Worm (Caenorhabditis elegans) whole organism, L2 larva: ENCODE measurements around the gene pkc-3.

Experiments used
- C34F6.9 ChIP-seq: fragments of 150-350 bp; optimal IDR thresholded peaks from 2 replicates; lab custom pipeline; 2014; ENCODE audit warnings: missing biosample characterization, missing genetic modification characterization
- Y55F3AM.14 ChIP-seq: fragments of 200-800 bp; sonication (Bioruptor generic); optimal IDR thresholded peaks from 2 replicates; lab custom pipeline; 2018; ENCODE audit warnings: mild to moderate bottlenecking, missing genetic modification characterization, missing compliant biosample characterization
- aly-2 ChIP-seq: fragments of 150-350 bp; optimal IDR thresholded peaks from 2 replicates; lab custom pipeline; 2014; ENCODE audit warnings: missing biosample characterization, missing genetic modification characterization
- ama-1 ChIP-seq: fragments of 150-350 bp; optimal IDR thresholded peaks from 2 replicates; lab custom pipeline; 2018; ENCODE audit warnings: inconsistent platforms
- blmp-1 ChIP-seq: sonication (generic microtip); optimal IDR thresholded peaks from 2 replicates; lab custom pipeline; 2017; ENCODE audit warnings: missing genetic modification characterization, mild to moderate bottlenecking, missing compliant biosample characterization, antibody characterized with exemption, moderate library complexity; ENCODE audit not compliant: insufficient read depth
- ceh-16 ChIP-seq: fragments of 150-350 bp; optimal IDR thresholded peaks from 2 replicates; lab custom pipeline; 2014; ENCODE audit warnings: missing biosample characterization, missing genetic modification characterization
- dmd-4 ChIP-seq: sonication (generic microtip); optimal IDR thresholded peaks from 2 replicates; lab custom pipeline; 2017; ENCODE audit warnings: missing biosample characterization, missing genetic modification characterization
- egl-27 ChIP-seq: sonication (generic microtip); optimal IDR thresholded peaks from 3 replicates; lab custom pipeline; 2017; ENCODE audit warnings: missing biosample characterization, missing genetic modification reagents, missing genetic modification characterization
- elt-3 ChIP-seq: sonication (generic microtip); optimal IDR thresholded peaks from 2 replicates; lab custom pipeline; 2017; ENCODE audit warnings: missing biosample characterization, missing genetic modification characterization
- fos-1 ChIP-seq: fragments of 150-350 bp; optimal IDR thresholded peaks from 2 replicates; lab custom pipeline; 2014; ENCODE audit warnings: missing biosample characterization, missing genetic modification characterization
- gmeb-1 ChIP-seq: fragments of 150-350 bp; optimal IDR thresholded peaks from 2 replicates; lab custom pipeline; 2014; ENCODE audit warnings: missing biosample characterization, missing genetic modification characterization
- lin-13 ChIP-seq: fragments of 150-350 bp; optimal IDR thresholded peaks from 2 replicates; lab custom pipeline; 2014; ENCODE audit warnings: missing biosample characterization, missing genetic modification reagents, missing genetic modification characterization
- lin-39 ChIP-seq: fragments of 150-350 bp; optimal IDR thresholded peaks from 2 replicates; lab custom pipeline; 2014; ENCODE audit warnings: missing biosample characterization, missing genetic modification reagents, missing genetic modification characterization
- lsy-2 ChIP-seq, 2 experiments: fragments of 150-350 bp in 1 of 2; sonication (generic microtip) in 1 of 2; optimal IDR thresholded peaks; 2 replicates each; lab custom pipeline; 2014 to 2017; ENCODE audit warnings: missing biosample characterization in 2 of 2, missing genetic modification characterization in 2 of 2
- mab-5 ChIP-seq: fragments of 150-350 bp; optimal IDR thresholded peaks from 2 replicates; lab custom pipeline; 2014; ENCODE audit warnings: missing biosample characterization, missing genetic modification characterization
- mdl-1 ChIP-seq, 2 experiments: fragments of 150-350 bp in 1 of 2; sonication (generic microtip) in 1 of 2; optimal IDR thresholded peaks; 2 replicates each; lab custom pipeline; 2017; ENCODE audit warnings: missing biosample characterization in 2 of 2, missing genetic modification characterization in 2 of 2
- nhr-10 ChIP-seq: sonication (generic microtip); optimal IDR thresholded peaks from 2 replicates; lab custom pipeline; 2017; ENCODE audit warnings: missing biosample characterization, missing genetic modification characterization
- nhr-11 ChIP-seq: fragments of 150-350 bp; optimal IDR thresholded peaks from 2 replicates; lab custom pipeline; 2014; ENCODE audit warnings: missing biosample characterization, missing genetic modification characterization
- nhr-129 ChIP-seq: fragments of 150-350 bp; optimal IDR thresholded peaks from 2 replicates; lab custom pipeline; 2014; ENCODE audit warnings: missing biosample characterization, missing genetic modification characterization
- nhr-21 ChIP-seq: fragments of 150-350 bp; optimal IDR thresholded peaks from 2 replicates; lab custom pipeline; 2014; ENCODE audit warnings: missing biosample characterization, missing genetic modification characterization
- nhr-237 ChIP-seq: fragments of 150-350 bp; optimal IDR thresholded peaks from 2 replicates; lab custom pipeline; 2014; ENCODE audit warnings: missing biosample characterization, missing genetic modification characterization
- nhr-77 ChIP-seq: fragments of 150-350 bp; optimal IDR thresholded peaks from 2 replicates; lab custom pipeline; 2014; ENCODE audit warnings: missing biosample characterization, missing genetic modification characterization
- peb-1 ChIP-seq: fragments of 150-350 bp; optimal IDR thresholded peaks from 2 replicates; lab custom pipeline; 2014; ENCODE audit warnings: missing biosample characterization, missing genetic modification characterization
- sem-4 ChIP-seq: fragments of 150-350 bp; optimal IDR thresholded peaks from 2 replicates; lab custom pipeline; 2014; ENCODE audit warnings: missing biosample characterization, missing genetic modification reagents, missing genetic modification characterization
- skn-1 ChIP-seq: sonication (generic microtip); optimal IDR thresholded peaks from 2 replicates; lab custom pipeline; 2017; ENCODE audit warnings: missing biosample characterization, missing genetic modification characterization
- sma-3 ChIP-seq: sonication (generic microtip); optimal IDR thresholded peaks from 2 replicates; lab custom pipeline; 2016; ENCODE audit warnings: missing genetic modification reagents, missing genetic modification characterization, missing compliant biosample characterization
- sma-9 ChIP-seq, 2 experiments: fragments of 150-350 bp in 1 of 2; sonication (generic microtip) in 1 of 2; optimal IDR thresholded peaks; 2 replicates each; lab custom pipeline; 2014 to 2016; ENCODE audit warnings: missing genetic modification characterization in 2 of 2, mild to moderate bottlenecking in 1 of 2, missing biosample characterization in 1 of 2, missing compliant biosample characterization in 1 of 2, missing genetic modification reagents in 1 of 2, moderate library complexity in 1 of 2
- unc-39 ChIP-seq: fragments of 150-350 bp; optimal IDR thresholded peaks from 2 replicates; lab custom pipeline; 2014; ENCODE audit warnings: missing biosample characterization, missing genetic modification characterization
- unc-55 ChIP-seq: fragments of 150-350 bp; sonication (generic microtip); optimal IDR thresholded peaks from 3 replicates; lab custom pipeline; 2014; ENCODE audit warnings: missing biosample characterization, missing genetic modification reagents, missing genetic modification characterization
- ztf-1 ChIP-seq: fragments of 200-800 bp; sonication (Bioruptor generic); conservative IDR thresholded peaks from 2 replicates; pipeline ENCODE4 v1.3.6; 2022; ENCODE audit warnings: missing genetic modification characterization, missing compliant biosample characterization
- ztf-11 ChIP-seq: sonication (generic microtip); optimal IDR thresholded peaks from 2 replicates; lab custom pipeline; 2017; ENCODE audit warnings: missing biosample characterization, missing genetic modification characterization

pkc-3 gene

ce11 chrII:5391447-5391846, 11.6 kb downstream of the pkc-3 start:
- TF ChIP-seq skn-1 (tag; lab: Kevin White, UChicago), result no peak
- TF ChIP-seq Y55F3AM.14 (GFP tag; lab: Kevin White, UChicago), result no peak

ce11 chrII:5393090-5393489, 13.3 kb downstream of the pkc-3 start, which contains the start of gene brap-2:
Gene brap-2, minus strand, starts transcription at chrII:5393190.
- TF ChIP-seq elt-3 (no peak), mab-5 (tag; lab: Kevin White, UChicago) (no peak), fos-1 (no peak), sma-3 (GFP tag; lab: Kevin White, UChicago) (no peak), ztf-11 (tag; lab: Kevin White, UChicago) (no peak)

ce11 chrII:5395594-5395993, 15.8 kb downstream of the pkc-3 start, which contains the start of gene pink-1:
Gene pink-1, minus strand, starts transcription at chrII:5395694.
- TF ChIP-seq unc-55 (no peak), sma-3 (GFP tag; lab: Kevin White, UChicago) (no peak), fos-1 (no peak), aly-2 (tag; lab: Kevin White, UChicago) (no peak), nhr-237 (no peak), nhr-129 (tag; lab: Kevin White, UChicago) (no peak), ama-1 (lab: Kevin White, UChicago) (no peak), sem-4 (tag; lab: Kevin White, UChicago) (no peak), egl-27 (tag; lab: Kevin White, UChicago) (no peak), lin-13 (GFP tag; lab: Kevin White, UChicago) (no peak), ceh-16 (tag; lab: Kevin White, UChicago) (no peak), unc-39 (tag; lab: Kevin White, UChicago) (no peak), dmd-4 (tag; lab: Kevin White, UChicago) (no peak), nhr-21 (tag; lab: Kevin White, UChicago) (no peak), blmp-1 (tag; lab: Kevin White, UChicago) (no peak), Y55F3AM.14 (GFP tag; lab: Kevin White, UChicago) (no peak), ztf-1 (GFP tag; lab: Robert Waterston, UW) (no peak), ztf-11 (tag; lab: Kevin White, UChicago) (no peak), gmeb-1 (tag; lab: Kevin White, UChicago) (no peak)
- TF ChIP-seq, all 48 proteins: peak for 0

- TF ChIP-seq nhr-237 (no peak), lsy-2 (tag; optimal IDR thresholded peaks at IDR 0.05; lab: Kevin White, UChicago) (no peak), sma-9 (GFP tag; optimal IDR thresholded peaks at IDR 0.05; lab: Kevin White, UChicago) (no peak), sma-9 (tag; optimal IDR thresholded peaks at IDR 0.05; lab: Kevin White, UChicago) (no peak), blmp-1 (tag; lab: Kevin White, UChicago) (no peak), peb-1 (tag; lab: Kevin White, UChicago) (no peak), sma-3 (GFP tag; lab: Kevin White, UChicago) (no peak), nhr-77 (tag; lab: Kevin White, UChicago) (no peak), aly-2 (tag; lab: Kevin White, UChicago) (no peak), dmd-4 (tag; lab: Kevin White, UChicago) (no peak), mdl-1 (tag; optimal IDR thresholded peaks at IDR 0.05; lab: Kevin White, UChicago) (no peak), C34F6.9 (tag; lab: Kevin White, UChicago) (no peak)
- TF ChIP-seq, all 48 proteins: peak for 0
Observed at ce11 chrII:5398779-5399178, 19.0 kb downstream of the pkc-3 start, which contains the start of gene fbxl-3. Gene fbxl-3, minus strand, starts transcription at chrII:5398902.

- TF ChIP-seq unc-55 (peak; percentile 45), lsy-2 (tag; optimal IDR thresholded peaks at IDR 0.05; lab: Kevin White, UChicago) (no peak), C34F6.9 (tag; lab: Kevin White, UChicago) (peak; percentile 8), aly-2 (tag; lab: Kevin White, UChicago) (no peak), sem-4 (tag; lab: Kevin White, UChicago) (peak; percentile 12), gmeb-1 (tag; lab: Kevin White, UChicago) (peak; percentile 57)
Observed at ce11 chrII:5399201-5399600, 19.4 kb downstream of the pkc-3 start, which contains the start of gene mog-5. Gene mog-5, plus strand, starts transcription at chrII:5399538.

- no peak for TF ChIP-seq nhr-11 (tag; lab: Kevin White, UChicago)
- no peak for TF ChIP-seq lin-39 (tag; lab: Kevin White, UChicago)
- TF ChIP-seq skn-1 (tag; lab: Kevin White, UChicago), result no peak
- no peak for TF ChIP-seq unc-55
- TF ChIP-seq sem-4 (tag; lab: Kevin White, UChicago), result no peak
- TF ChIP-seq blmp-1 (tag; lab: Kevin White, UChicago), result no peak
- TF ChIP-seq elt-3, result no peak
- TF ChIP-seq nhr-10 (tag; lab: Kevin White, UChicago), result no peak
- no peak for TF ChIP-seq ztf-1 (GFP tag; lab: Robert Waterston, UW)
- TF ChIP-seq gmeb-1 (tag; lab: Kevin White, UChicago), result no peak
- no peak for TF ChIP-seq ztf-11 (tag; lab: Kevin White, UChicago)
Observed at ce11 chrII:5407548-5407947, 27.7 kb downstream of the pkc-3 start, which contains the start of gene clec-141. Gene clec-141, minus strand, starts transcription at chrII:5407648.
